Worm (Caenorhabditis elegans) whole organism, L4/young adult: Measurements from ENCODE around the gene T16G12.7.
A peak's percentile ranks its signal among the peaks of the same experiment; 100 is the strongest.

ENCODE experiments used
- W03F9.2 ChIP-seq: fragments of 150-350 bp; optimal IDR thresholded peaks from 2 replicates; lab custom pipeline; 2014; ENCODE audit warnings: missing biosample characterization, missing genetic modification characterization
- dao-5 ChIP-seq: sonication (generic microtip); optimal IDR thresholded peaks from 2 replicates; lab custom pipeline; 2016; ENCODE audit warnings: missing genotype, missing genetic modification characterization, moderate library complexity, missing compliant biosample characterization
- him-1 ChIP-seq: sonication (generic microtip); optimal IDR thresholded peaks from 2 replicates; lab custom pipeline; 2016; ENCODE audit warnings: missing genotype, missing genetic modification reagents, missing genetic modification characterization, missing compliant biosample characterization

The T16G12.7 gene

DNA sequence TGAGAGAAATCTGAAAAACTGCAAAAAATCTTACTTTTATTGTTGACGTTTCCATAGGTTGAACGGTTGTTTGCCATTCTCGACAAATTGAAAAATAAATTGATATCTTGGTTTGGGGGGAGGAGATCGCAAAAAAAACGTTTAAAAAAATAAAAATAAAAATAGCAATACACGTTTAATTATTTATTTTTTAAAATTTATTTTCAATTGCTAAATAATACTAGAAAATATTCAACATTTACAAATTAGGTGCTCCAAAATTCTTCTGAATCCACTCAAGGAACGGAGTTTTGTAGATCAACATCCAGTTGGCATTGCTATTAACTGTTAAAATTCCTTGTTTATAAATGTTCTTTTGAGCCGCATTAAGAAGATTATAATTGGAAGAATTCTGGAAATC is at the start of gene T16G12.7:
Gene T16G12.7 (minus strand): TSS at position 101 of the 400 bp plus-strand sequence.
- no peak for TF ChIP-seq him-1 (tag; lab: Kevin White, UChicago)
- TF ChIP-seq dao-5: no peak
- TF ChIP-seq W03F9.2 (tag; lab: Kevin White, UChicago): no peak

DNA sequence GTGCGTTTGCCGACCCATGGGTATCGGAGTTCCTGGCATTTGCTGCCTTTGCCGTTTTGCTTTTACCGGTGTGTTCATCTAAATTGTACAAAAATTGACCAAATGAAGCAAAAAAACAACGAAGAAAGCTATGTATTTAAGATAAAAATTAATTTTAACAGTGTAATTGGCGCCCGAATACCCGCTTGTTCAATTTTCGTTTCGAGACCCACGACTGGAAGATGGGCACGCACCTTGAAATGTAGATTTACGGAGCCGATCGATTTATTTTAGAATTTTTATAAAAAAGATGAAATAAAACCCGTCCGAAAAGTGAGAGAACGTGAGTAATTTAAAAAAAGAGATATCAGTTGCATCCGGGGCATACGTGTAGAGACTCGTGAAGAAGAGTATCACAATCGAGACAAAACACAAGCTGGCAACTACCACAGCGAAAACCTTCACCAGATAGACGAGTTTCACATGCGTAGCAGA is 48.6 kb upstream of the T16G12.7 start, which contains the start of gene hal-2:
Gene hal-2 (minus strand): TSS at position 424 of the 474 bp plus-strand sequence.
- TF ChIP-seq W03F9.2 (tag; lab: Kevin White, UChicago): no peak
- no peak for TF ChIP-seq him-1 (tag; lab: Kevin White, UChicago)
- no peak for TF ChIP-seq dao-5

DNA sequence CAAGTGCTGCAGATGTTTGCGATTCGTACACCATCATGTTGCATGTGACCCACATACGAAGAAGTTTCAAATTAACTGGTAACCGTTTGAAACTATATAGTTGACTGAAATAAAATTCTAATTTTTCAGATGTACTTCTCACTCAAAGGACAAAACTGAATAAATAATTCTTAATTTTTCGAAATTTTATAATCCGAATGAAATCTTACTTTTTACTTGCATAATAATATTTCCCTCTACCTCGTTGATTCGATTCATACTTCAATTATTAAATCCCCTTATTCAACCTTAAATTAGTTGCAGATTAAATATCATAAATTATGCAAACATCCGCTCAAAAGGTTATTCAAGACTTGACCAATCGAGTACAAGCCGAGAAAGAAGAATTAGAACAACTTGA is 46.1 kb upstream of the T16G12.7 start, which contains the start of gene T16H12.2:
Gene T16H12.2 (plus strand): TSS at position 301 of the 400 bp plus-strand sequence.
- TF ChIP-seq dao-5: no peak
- no peak for TF ChIP-seq W03F9.2 (tag; lab: Kevin White, UChicago)
- TF ChIP-seq him-1 (tag; lab: Kevin White, UChicago): no peak

DNA sequence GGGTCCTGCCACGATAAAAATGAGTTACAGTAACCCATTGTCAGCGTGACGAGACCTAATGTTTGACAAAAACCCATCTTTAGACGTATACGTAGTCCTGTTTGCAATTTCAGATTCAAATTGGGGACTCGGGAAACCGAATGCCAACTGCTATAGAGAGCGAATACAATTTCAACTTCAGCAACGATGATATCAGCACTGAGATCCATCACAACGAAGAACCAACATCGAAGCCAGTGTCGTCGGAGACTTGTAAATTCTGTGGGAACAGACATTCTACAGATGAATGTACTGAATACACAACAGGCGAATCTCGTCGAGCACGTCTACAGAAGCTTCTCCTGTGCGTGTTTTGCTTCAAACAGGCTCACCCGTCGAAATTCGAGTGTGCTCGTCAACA is 45.7 kb upstream of the T16G12.7 start:
- TF ChIP-seq dao-5: no peak

DNA sequence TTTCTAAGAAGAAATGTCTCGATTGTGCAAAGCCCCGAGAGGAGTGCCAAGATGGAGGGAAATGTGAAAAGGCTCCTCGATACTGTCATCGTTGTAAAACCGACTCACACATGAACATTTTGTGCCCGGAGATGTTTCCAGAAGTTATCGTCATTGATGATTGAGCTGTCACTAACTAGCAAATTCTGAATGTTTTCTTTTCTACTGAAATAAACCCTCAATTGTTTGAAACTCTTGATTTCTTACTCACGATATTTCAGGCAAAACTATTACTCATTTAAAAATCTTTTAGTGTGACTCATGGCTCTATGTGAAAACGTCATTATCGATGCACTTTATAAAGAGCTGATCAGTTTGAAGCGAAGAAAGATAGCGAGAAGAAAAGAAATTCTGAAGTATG is 45.2 kb upstream of the T16G12.7 start, which contains the start of gene T16H12.13:
Gene T16H12.13 (plus strand): TSS at position 301 of the 400 bp plus-strand sequence.
- TF ChIP-seq dao-5 (no peak), W03F9.2 (tag; lab: Kevin White, UChicago) (no peak), him-1 (tag; lab: Kevin White, UChicago) (no peak)

DNA sequence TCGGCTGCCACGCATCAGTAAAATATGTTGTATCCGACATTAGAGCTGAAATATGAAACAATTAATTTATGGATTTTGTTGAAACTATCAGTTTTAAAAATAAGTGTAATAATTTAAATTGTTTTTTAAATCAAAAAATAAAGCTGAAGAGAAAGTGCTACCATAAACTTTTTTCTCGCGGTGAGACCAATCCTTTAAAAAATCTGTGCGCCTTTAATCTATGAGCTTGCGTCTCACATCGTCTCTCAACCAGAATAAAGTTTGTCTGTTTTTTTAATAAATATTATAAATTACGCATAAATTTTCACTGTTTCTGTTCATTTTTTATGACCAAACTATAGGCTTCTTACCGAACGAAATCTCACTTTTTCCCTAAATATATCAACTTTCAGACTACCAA is 43.3 kb upstream of the T16G12.7 start, which contains the start of gene T16H12.3:
Gene T16H12.3 (minus strand): TSS at position 51 of the 400 bp plus-strand sequence.
- TF ChIP-seq him-1 (tag; lab: Kevin White, UChicago): no peak

DNA sequence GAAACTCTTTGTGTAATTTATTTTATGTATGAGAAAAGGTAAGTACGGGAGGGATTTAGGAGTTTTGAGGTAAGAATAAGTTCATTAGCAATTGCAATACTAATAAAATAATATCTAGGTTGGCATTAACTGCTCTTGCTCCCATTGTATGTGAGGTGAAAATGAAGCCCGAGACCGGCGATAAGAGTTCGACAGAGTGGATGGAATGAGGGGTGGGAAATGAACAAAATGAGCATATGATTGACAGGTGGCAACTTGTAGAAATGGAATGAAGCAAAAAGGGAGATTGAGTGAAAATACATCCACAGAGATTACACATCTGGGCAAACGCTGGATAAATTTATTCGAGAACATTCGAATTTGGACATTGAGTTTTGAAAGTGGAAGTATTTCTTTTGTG is 38.9 kb upstream of the T16G12.7 start:
- TF ChIP-seq W03F9.2 (tag; lab: Kevin White, UChicago): no peak
- no peak for TF ChIP-seq dao-5
- TF ChIP-seq him-1 (tag; lab: Kevin White, UChicago): no peak

DNA sequence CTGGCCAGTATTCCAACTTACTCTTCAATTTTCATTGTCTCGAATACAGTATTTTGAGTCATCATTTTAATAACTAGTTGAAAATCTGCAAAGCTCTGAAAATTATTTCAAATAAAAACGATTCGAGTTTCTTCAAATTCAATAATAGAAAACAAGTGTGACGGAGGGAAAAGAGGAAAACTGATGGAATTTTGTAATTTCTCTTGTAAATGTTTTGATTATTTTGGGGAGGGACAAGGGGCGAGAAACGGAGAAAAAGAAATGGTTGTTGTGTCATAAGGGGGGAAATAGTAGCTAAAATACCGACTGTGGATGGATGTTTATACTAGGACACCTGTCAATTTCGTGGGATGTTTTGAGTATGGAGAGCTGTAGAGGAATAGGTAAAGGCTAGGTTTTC is 38.2 kb upstream of the T16G12.7 start, which contains the start of gene T16G12.9:
Gene T16G12.9 (minus strand): TSS at position 101 of the 400 bp plus-strand sequence.
- TF ChIP-seq dao-5 (no peak), him-1 (tag; lab: Kevin White, UChicago) (no peak), W03F9.2 (tag; lab: Kevin White, UChicago) (no peak)

DNA sequence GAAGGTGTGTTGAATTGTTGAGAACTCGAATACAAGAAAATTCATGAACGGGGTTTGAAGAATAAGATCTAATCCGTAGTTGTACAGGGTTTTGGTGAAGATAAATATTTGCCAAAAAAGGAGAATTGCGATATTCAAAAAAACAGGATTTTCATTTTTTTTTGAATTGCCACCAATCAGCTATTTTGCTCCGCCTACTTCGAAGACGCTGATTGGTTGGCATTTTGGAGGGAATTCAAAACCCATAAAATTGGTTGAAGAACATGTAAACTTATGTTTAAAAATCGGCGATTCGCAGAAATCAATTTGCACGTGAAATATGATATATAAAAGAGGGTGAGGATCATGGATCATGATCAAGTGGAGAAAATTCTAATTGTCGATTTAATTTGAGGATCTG is 36.1 kb upstream of the T16G12.7 start:
- TF ChIP-seq dao-5 (no peak), W03F9.2 (tag; lab: Kevin White, UChicago) (no peak)

DNA sequence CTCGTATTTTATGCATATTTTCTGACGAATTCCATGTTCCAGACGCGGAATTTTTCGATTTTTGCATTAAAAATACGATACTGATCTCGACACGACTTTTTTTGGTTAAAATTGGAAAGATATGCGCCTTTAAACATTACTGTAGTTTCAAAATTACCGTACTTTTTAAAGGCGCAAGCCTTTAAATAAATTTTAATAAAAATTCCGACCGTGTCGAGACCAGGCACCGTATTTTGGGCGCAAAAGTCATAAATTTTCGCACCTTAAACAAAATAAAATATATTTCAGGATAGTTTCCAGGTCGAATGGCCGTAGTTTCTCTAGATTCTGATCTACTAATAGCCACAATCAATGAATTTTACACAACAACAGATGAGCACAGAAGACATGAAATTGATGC is 29.4 kb upstream of the T16G12.7 start, which contains the start of gene T16G12.6:
Gene T16G12.6 (plus strand): TSS at position 301 of the 400 bp plus-strand sequence.
- no peak for TF ChIP-seq him-1 (tag; lab: Kevin White, UChicago)
- TF ChIP-seq dao-5: no peak
- no peak for TF ChIP-seq W03F9.2 (tag; lab: Kevin White, UChicago)

DNA sequence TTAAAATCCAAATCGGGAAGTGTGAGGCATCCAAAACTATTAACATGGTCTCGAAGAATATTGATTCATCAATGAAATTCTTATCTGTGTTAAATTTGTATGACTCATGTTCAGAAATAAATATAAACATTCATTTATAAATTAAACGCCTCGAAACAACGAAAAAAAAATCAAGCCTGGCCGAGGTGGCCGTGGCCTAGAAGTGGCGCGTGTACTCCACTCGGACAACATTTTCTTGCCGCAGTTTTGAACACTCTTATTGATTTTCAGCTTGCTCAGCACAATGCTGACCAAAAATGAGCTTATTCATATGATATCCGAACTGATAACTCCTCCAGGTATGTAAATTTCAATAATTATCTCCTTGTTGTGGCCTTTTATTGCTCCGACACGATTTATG is 24.2 kb upstream of the T16G12.7 start, which contains the start of gene ekl-6:
Gene ekl-6 (plus strand): TSS at position 265 of the 400 bp plus-strand sequence.
- peak; percentile 51 for TF ChIP-seq W03F9.2 (tag; lab: Kevin White, UChicago)
- no peak for TF ChIP-seq him-1 (tag; lab: Kevin White, UChicago)

DNA sequence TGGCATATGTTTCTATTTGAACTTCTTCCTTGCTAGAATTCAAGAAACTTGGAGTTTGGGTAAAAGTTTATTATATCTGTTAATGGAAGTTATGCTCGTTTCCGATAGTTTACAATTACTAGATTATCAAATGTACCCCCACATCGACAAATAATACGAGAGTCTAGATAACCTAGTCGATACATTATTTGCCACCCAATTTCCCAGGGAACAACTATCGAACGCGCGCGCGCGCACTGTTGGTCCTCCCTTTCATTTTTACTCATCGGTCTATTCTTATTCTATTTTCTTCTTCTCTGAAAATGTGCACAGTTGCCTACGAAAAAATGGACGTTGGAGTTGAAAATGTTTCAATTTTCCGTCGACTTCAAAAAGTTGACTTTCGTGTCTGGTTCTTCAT is 20.7 kb upstream of the T16G12.7 start, which contains the start of gene T16G12.13:
Gene T16G12.13 (plus strand): TSS at position 293 of the 400 bp plus-strand sequence.
- no peak for TF ChIP-seq W03F9.2 (tag; lab: Kevin White, UChicago)
- TF ChIP-seq him-1 (tag; lab: Kevin White, UChicago): no peak
- no peak for TF ChIP-seq dao-5

DNA sequence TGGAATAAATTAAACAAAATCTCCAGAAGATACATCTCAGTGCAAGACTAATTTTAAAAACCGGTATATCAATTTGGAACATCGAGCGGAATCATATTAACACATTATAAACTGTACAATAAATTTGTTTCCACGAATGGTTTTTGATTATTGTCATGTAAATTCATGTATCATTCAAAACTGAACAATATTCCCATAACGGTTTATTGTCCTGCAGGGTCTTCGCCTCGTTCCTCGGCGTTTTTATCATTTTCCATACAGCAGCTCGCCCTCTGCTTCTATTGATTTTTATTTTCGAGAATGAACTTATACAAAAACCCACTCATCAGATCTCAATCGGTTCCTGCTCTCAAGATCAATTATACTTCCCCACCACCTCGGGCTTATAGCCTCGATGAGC is 19.1 kb upstream of the T16G12.7 start, which contains the start of gene T16G12.8:
Gene T16G12.8 (plus strand): TSS at position 301 of the 400 bp plus-strand sequence.
- no peak for TF ChIP-seq W03F9.2 (tag; lab: Kevin White, UChicago)
- TF ChIP-seq dao-5: no peak
- TF ChIP-seq him-1 (tag; lab: Kevin White, UChicago): no peak

DNA sequence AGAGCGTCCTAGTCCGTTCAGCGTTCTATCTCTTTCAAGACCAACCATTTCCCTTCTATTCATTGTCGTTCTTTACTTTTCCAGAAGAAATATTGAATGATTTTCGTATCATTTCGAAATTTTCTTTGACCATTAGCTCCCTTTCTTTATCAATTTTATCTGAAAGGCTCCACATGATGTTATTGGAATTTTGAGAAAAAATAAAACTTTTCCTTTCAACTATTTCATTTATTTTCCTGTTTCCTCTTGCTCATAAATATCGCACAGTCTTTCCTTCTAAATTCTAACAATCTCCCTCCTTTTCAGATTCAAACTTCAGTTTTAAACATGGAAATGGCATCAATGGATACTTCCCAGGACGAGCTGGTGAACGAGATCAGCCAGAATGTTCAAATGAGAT is 17.6 kb upstream of the T16G12.7 start, which contains the start of gene T16G12.4:
Gene T16G12.4 (plus strand): TSS at position 301 of the 400 bp plus-strand sequence.
- TF ChIP-seq dao-5: no peak

DNA sequence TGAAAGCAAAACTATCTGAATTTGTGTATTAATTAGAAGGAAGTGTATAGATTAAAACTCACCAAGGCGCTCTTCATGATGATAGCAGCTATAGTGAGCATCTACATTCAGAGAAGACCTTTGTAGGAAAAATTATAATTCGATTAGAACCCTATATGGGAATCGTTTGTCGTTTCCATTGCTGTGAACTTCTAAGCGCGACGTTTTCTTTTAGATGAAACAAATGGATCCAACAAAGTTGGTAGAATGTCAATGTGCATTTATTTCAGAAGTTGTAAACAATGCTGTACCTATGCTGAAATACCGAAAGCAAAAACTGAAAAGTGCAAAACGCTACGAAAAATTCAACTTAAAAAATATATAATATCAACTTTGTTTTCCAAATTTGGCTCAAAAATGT is 16.1 kb upstream of the T16G12.7 start, which contains the start of gene T16G12.10:
Gene T16G12.10 (minus strand): TSS at position 101 of the 400 bp plus-strand sequence.
- TF ChIP-seq W03F9.2 (tag; lab: Kevin White, UChicago) (no peak), dao-5 (no peak), him-1 (tag; lab: Kevin White, UChicago) (no peak)
